ENCODE assay signal across 1 fruit fly cellular context in the genomic region with DNA sequence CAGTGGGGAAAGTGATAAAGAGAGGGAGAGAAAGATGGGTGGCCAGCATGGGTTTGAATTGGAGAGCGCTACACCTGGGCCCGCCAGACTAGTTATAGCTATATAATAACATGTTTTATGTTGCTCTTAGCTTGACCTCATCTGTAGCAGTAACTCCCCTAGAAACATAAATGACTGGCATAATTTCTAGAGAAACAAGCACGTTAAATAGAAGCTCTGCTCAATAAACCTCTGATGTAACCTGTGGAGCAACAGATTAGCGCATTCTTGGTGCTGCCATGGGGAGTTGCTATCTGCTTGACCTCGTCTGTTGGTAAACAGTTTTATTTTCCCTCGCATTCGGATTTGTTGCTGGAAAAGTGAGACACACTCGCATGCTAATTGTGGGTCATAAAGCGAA.
A peak's percentile ranks its signal among the peaks of the same experiment; 100 is the strongest.
TF ChIP-seq lines count a peak whose summit lies in the region.

No protein-coding gene starts in this region.

TF ChIP-seq in whole organism, embryonic, 481 proteins besides CTCF, POLR2A, EP300 and RAD21 (continued from another document and continues in another):
- TF ChIP-seq CG17829 (tag; optimal IDR thresholded peaks at IDR 0.05; lab: Kevin White, UChicago): peak; percentile 68
- no peak for TF ChIP-seq Tbp (GFP tag; optimal IDR thresholded peaks at IDR 0.05; lab: Kevin White, UChicago)
- peak; percentile 38 for TF ChIP-seq CG1233 (GFP tag; optimal IDR thresholded peaks at IDR 0.05; lab: Kevin White, UChicago)
- TF ChIP-seq danr (GFP tag; IDR thresholded peaks at IDR 0.05; lab: Robert Waterston, UW): 0 out of 2 replicates have a peak, but pooled peaks have one; percentile 43
- peak; percentile 59 for TF ChIP-seq CG9932 (GFP tag; IDR thresholded peaks at IDR 0.05; lab: Robert Waterston, UW)
- no peak for TF ChIP-seq pan (optimal IDR thresholded peaks at IDR 0.05; lab: Kevin White, UChicago)
- TF ChIP-seq pan (GFP tag; optimal IDR thresholded peaks at IDR 0.05 in 1 of 2, IDR thresholded peaks at IDR 0.05 in 1 of 2): peak in 1 of 2 experiments; percentile 68
- TF ChIP-seq sim (GFP tag; IDR thresholded peaks at IDR 0.05; lab: Robert Waterston, UW): peak; percentile 19; the same call in 1 of the 2 replicates
- TF ChIP-seq CG11504 (tag; optimal IDR thresholded peaks at IDR 0.05; lab: Kevin White, UChicago): peak; percentile 83
- peak; percentile 51 for TF ChIP-seq tin (GFP tag; optimal IDR thresholded peaks at IDR 0.05; lab: Kevin White, UChicago)
- TF ChIP-seq ATbp (GFP tag; optimal IDR thresholded peaks at IDR 0.05; lab: Kevin White, UChicago): peak; percentile 81
- peak; percentile 61 for TF ChIP-seq B-H2 (GFP tag; optimal IDR thresholded peaks at IDR 0.05; lab: Kevin White, UChicago)
- peak; percentile 72 for TF ChIP-seq CG18262 (tag; optimal IDR thresholded peaks at IDR 0.05; lab: Kevin White, UChicago)
- peak; percentile 66 for TF ChIP-seq CG8388 (GFP tag; optimal IDR thresholded peaks at IDR 0.05; lab: Kevin White, UChicago)
- TF ChIP-seq CG32767 (GFP tag; IDR thresholded peaks at IDR 0.05; lab: Robert Waterston, UW): peak; percentile 54
- TF ChIP-seq bbx (GFP tag; IDR thresholded peaks at IDR 0.05; lab: Robert Waterston, UW; ENCODE audit: partially characterized antibody): no peak
- TF ChIP-seq nerfin-2 (GFP tag; IDR thresholded peaks at IDR 0.05; lab: Robert Waterston, UW; ENCODE audit: partially characterized antibody): no peak
- TF ChIP-seq dimm (GFP tag; IDR thresholded peaks at IDR 0.05; lab: Robert Waterston, UW): no peak; the same call in 1 of the 2 replicates
- TF ChIP-seq NK7.1 (GFP tag; optimal IDR thresholded peaks at IDR 0.05; lab: Kevin White, UChicago): no peak
- TF ChIP-seq ato (GFP tag; IDR thresholded peaks at IDR 0.05; lab: Robert Waterston, UW; ENCODE audit: partially characterized antibody): no peak
- TF ChIP-seq Myb (GFP tag; optimal IDR thresholded peaks at IDR 0.05; lab: Kevin White, UChicago): peak; percentile 3
- TF ChIP-seq CG11723 (GFP tag; optimal IDR thresholded peaks at IDR 0.05; lab: Kevin White, UChicago): peak; percentile 73
- TF ChIP-seq tll (GFP tag; optimal IDR thresholded peaks at IDR 0.05; lab: Kevin White, UChicago): no peak
- no peak for TF ChIP-seq CG10274 (GFP tag; optimal IDR thresholded peaks at IDR 0.05; lab: Kevin White, UChicago)
- no peak for TF ChIP-seq CG15479 (GFP tag; optimal IDR thresholded peaks at IDR 0.05; lab: Kevin White, UChicago)
- peak; percentile 71 for TF ChIP-seq bcd (GFP tag; optimal IDR thresholded peaks at IDR 0.05; lab: Kevin White, UChicago)
- no peak for TF ChIP-seq eyg (GFP tag; optimal IDR thresholded peaks at IDR 0.05; lab: Kevin White, UChicago)
- no peak for TF ChIP-seq CG3065 (GFP tag; optimal IDR thresholded peaks at IDR 0.05; lab: Kevin White, UChicago)
- TF ChIP-seq Xbp1 (GFP tag; optimal IDR thresholded peaks at IDR 0.05; lab: Kevin White, UChicago): peak; percentile 53
- no peak for TF ChIP-seq crc (GFP tag; optimal IDR thresholded peaks at IDR 0.05; lab: Kevin White, UChicago)
- peak; percentile 20 for TF ChIP-seq CG13624 (GFP tag; optimal IDR thresholded peaks at IDR 0.05; lab: Kevin White, UChicago)
- TF ChIP-seq Adf1 (GFP tag; IDR thresholded peaks at IDR 0.05; lab: Robert Waterston, UW): no peak
- TF ChIP-seq pum (GFP tag; optimal IDR thresholded peaks at IDR 0.05; lab: Kevin White, UChicago): peak; percentile 42
- TF ChIP-seq zfh1 (GFP tag; IDR thresholded peaks at IDR 0.05; lab: Robert Waterston, UW): 0 out of 3 replicates have a peak, but pooled peaks have one; percentile 58
- no peak for TF ChIP-seq pfk (GFP tag; optimal IDR thresholded peaks at IDR 0.05; lab: Kevin White, UChicago)
- peak; percentile 39 for TF ChIP-seq CG17802 (tag; optimal IDR thresholded peaks at IDR 0.05; lab: Kevin White, UChicago)
- peak; percentile 70 for TF ChIP-seq phol (tag; optimal IDR thresholded peaks at IDR 0.05; lab: Kevin White, UChicago)
- TF ChIP-seq org-1 (GFP tag; optimal IDR thresholded peaks at IDR 0.05; lab: Kevin White, UChicago): peak; percentile 28
- 0 out of 3 replicates have a peak, but pooled peaks have one; percentile 42 for TF ChIP-seq gce (GFP tag; IDR thresholded peaks at IDR 0.05; lab: Robert Waterston, UW)
- peak; percentile 65 for TF ChIP-seq CG12659 (GFP tag; optimal IDR thresholded peaks at IDR 0.05; lab: Kevin White, UChicago)
- TF ChIP-seq Drgx (GFP tag; IDR thresholded peaks at IDR 0.05; lab: Robert Waterston, UW): peak; percentile 61
- TF ChIP-seq stc (GFP tag; IDR thresholded peaks at IDR 0.05; lab: Robert Waterston, UW): peak; percentile 59
- no peak for TF ChIP-seq gfzf (GFP tag; optimal IDR thresholded peaks at IDR 0.05; lab: Kevin White, UChicago)
- peak; percentile 57; the same call in 1 of the 2 replicates for TF ChIP-seq Atf6 (GFP tag; IDR thresholded peaks at IDR 0.05; lab: Robert Waterston, UW)
- no peak for TF ChIP-seq CG31388 (GFP tag; optimal IDR thresholded peaks at IDR 0.05; lab: Kevin White, UChicago)
- TF ChIP-seq mld (GFP tag; IDR thresholded peaks at IDR 0.05; lab: Robert Waterston, UW; ENCODE audit: partially characterized antibody): no peak
- TF ChIP-seq prd (optimal IDR thresholded peaks at IDR 0.05; lab: Kevin White, UChicago): no peak
- peak; percentile 74 for TF ChIP-seq prd (GFP tag; IDR thresholded peaks at IDR 0.05; lab: Robert Waterston, UW)
- no peak for TF ChIP-seq aop (GFP tag; IDR thresholded peaks at IDR 0.05; lab: Robert Waterston, UW)
- 0 out of 2 replicates have a peak, but pooled peaks have one; percentile 50 for TF ChIP-seq gt (GFP tag; IDR thresholded peaks at IDR 0.05; lab: Robert Waterston, UW)
- TF ChIP-seq disco-r (GFP tag; optimal IDR thresholded peaks at IDR 0.05; lab: Kevin White, UChicago): no peak
- TF ChIP-seq Trl (optimal IDR thresholded peaks at IDR 0.05; lab: Kevin White, UChicago): peak; percentile 17 to 22
- no peak for TF ChIP-seq Trl (GFP tag; optimal IDR thresholded peaks at IDR 0.05; lab: Kevin White, UChicago)
- TF ChIP-seq onecut (GFP tag; IDR thresholded peaks at IDR 0.05; lab: Robert Waterston, UW): peak; percentile 60
- peak; percentile 68 for TF ChIP-seq CG15269 (tag; optimal IDR thresholded peaks at IDR 0.05; lab: Kevin White, UChicago)
- peak; percentile 41 for TF ChIP-seq CG15011 (GFP tag; optimal IDR thresholded peaks at IDR 0.05; lab: Kevin White, UChicago)
- TF ChIP-seq hbn (GFP tag; IDR thresholded peaks at IDR 0.05; lab: Robert Waterston, UW; ENCODE audit: partially characterized antibody): no peak
- TF ChIP-seq Bgb (GFP tag; IDR thresholded peaks at IDR 0.05; lab: Robert Waterston, UW; ENCODE audit: partially characterized antibody): no peak
- TF ChIP-seq Doc2 (GFP tag; IDR thresholded peaks at IDR 0.05; lab: Robert Waterston, UW): no peak
- TF ChIP-seq fd102C (GFP tag; optimal IDR thresholded peaks at IDR 0.05; lab: Kevin White, UChicago): no peak
- TF ChIP-seq H15 (GFP tag; IDR thresholded peaks at IDR 0.05; lab: Robert Waterston, UW): no peak; the same call in 2 of the 3 replicates
- TF ChIP-seq CG8765 (GFP tag; IDR thresholded peaks at IDR 0.05; lab: Robert Waterston, UW): no peak
- peak; percentile 74 for TF ChIP-seq lmd (GFP tag; IDR thresholded peaks at IDR 0.05; lab: Robert Waterston, UW)
- TF ChIP-seq CG14667 (GFP tag; IDR thresholded peaks at IDR 0.05; lab: Robert Waterston, UW): peak; percentile 47; the same call in 1 of the 2 replicates
- TF ChIP-seq Eip74EF (GFP tag; optimal IDR thresholded peaks at IDR 0.05; lab: Kevin White, UChicago): peak in 1 of 2 experiments; percentile 60
- peak; percentile 12 for TF ChIP-seq bab2 (GFP tag; optimal IDR thresholded peaks at IDR 0.05; lab: Kevin White, UChicago)
- peak; percentile 66 for TF ChIP-seq ind (GFP tag; optimal IDR thresholded peaks at IDR 0.05; lab: Kevin White, UChicago)
- peak; percentile 63 for TF ChIP-seq CG1529 (GFP tag; optimal IDR thresholded peaks at IDR 0.05; lab: Kevin White, UChicago)
- TF ChIP-seq CG14965 (GFP tag; optimal IDR thresholded peaks at IDR 0.05; lab: Kevin White, UChicago; ENCODE audit: borderline replicate concordance): no peak
- TF ChIP-seq Rx (GFP tag; IDR thresholded peaks at IDR 0.05; lab: Robert Waterston, UW): peak; percentile 48
- no peak for TF ChIP-seq TFAM (GFP tag; optimal IDR thresholded peaks at IDR 0.05; lab: Kevin White, UChicago)
- TF ChIP-seq Hmr (GFP tag; optimal IDR thresholded peaks at IDR 0.05; lab: Kevin White, UChicago): peak; percentile 61
- peak; percentile 59 for TF ChIP-seq CG2120 (GFP tag; optimal IDR thresholded peaks at IDR 0.05; lab: Kevin White, UChicago)
- TF ChIP-seq Ravus (GFP tag; IDR thresholded peaks at IDR 0.05; lab: Robert Waterston, UW): no peak
- peak; percentile 60 for TF ChIP-seq CG10209 (GFP tag; optimal IDR thresholded peaks at IDR 0.05; lab: Kevin White, UChicago)
- no peak for TF ChIP-seq CG33213 (GFP tag; optimal IDR thresholded peaks at IDR 0.05; lab: Kevin White, UChicago)
- peak; percentile 29 for TF ChIP-seq shn (GFP tag; optimal IDR thresholded peaks at IDR 0.05; lab: Kevin White, UChicago)
- TF ChIP-seq CG12744 (GFP tag; optimal IDR thresholded peaks at IDR 0.05; lab: Kevin White, UChicago): no peak
- TF ChIP-seq CG8478 (optimal IDR thresholded peaks at IDR 0.05; lab: Kevin White, UChicago): no peak
- TF ChIP-seq Sry-β (GFP tag; optimal IDR thresholded peaks at IDR 0.05; lab: Kevin White, UChicago): peak; percentile 19
- no peak for TF ChIP-seq CG17328 (GFP tag; IDR thresholded peaks at IDR 0.05; lab: Robert Waterston, UW)
- 0 out of 2 replicates have a peak, but pooled peaks have one; percentile 8 for TF ChIP-seq H2.0 (GFP tag; IDR thresholded peaks at IDR 0.05; lab: Robert Waterston, UW)
- TF ChIP-seq CG15073 (GFP tag; optimal IDR thresholded peaks at IDR 0.05; lab: Kevin White, UChicago): no peak
- peak; percentile 72 for TF ChIP-seq Sox100B (GFP tag; optimal IDR thresholded peaks at IDR 0.05; lab: Kevin White, UChicago)
- TF ChIP-seq pros (GFP tag; optimal IDR thresholded peaks at IDR 0.05; lab: Kevin White, UChicago): peak; percentile 3
- peak; percentile 50 for TF ChIP-seq gsb-n (tag; optimal IDR thresholded peaks at IDR 0.05; lab: Kevin White, UChicago)
- TF ChIP-seq rib (GFP tag; IDR thresholded peaks at IDR 0.05; lab: Robert Waterston, UW): no peak
- peak; percentile 77 for TF ChIP-seq Xrp1 (GFP tag; IDR thresholded peaks at IDR 0.05; lab: Robert Waterston, UW)
- peak; percentile 58 for TF ChIP-seq CG6254 (GFP tag; optimal IDR thresholded peaks at IDR 0.05; lab: Kevin White, UChicago)
- TF ChIP-seq CG10147 (GFP tag; optimal IDR thresholded peaks at IDR 0.05; lab: Kevin White, UChicago): peak; percentile 51
- peak; percentile 78 for TF ChIP-seq CG13424 (tag; optimal IDR thresholded peaks at IDR 0.05; lab: Kevin White, UChicago)
- TF ChIP-seq CG10267 (tag; optimal IDR thresholded peaks at IDR 0.05; lab: Kevin White, UChicago): peak; percentile 32
- TF ChIP-seq ftz-f1 (GFP tag; optimal IDR thresholded peaks at IDR 0.05; lab: Kevin White, UChicago): no peak
- TF ChIP-seq Dad (GFP tag; optimal IDR thresholded peaks at IDR 0.05; lab: Kevin White, UChicago): no peak
- TF ChIP-seq inv (GFP tag; IDR thresholded peaks at IDR 0.05; lab: Robert Waterston, UW; ENCODE audit: partially characterized antibody): no peak
- peak; percentile 41 for TF ChIP-seq sqz (GFP tag; optimal IDR thresholded peaks at IDR 0.05; lab: Kevin White, UChicago)
- no peak for TF ChIP-seq CG2116 (GFP tag; optimal IDR thresholded peaks at IDR 0.05; lab: Kevin White, UChicago)
- TF ChIP-seq D (optimal IDR thresholded peaks at IDR 0.05; lab: Kevin White, UChicago): no peak
- peak; percentile 64 for TF ChIP-seq D (GFP tag; optimal IDR thresholded peaks at IDR 0.05; lab: Kevin White, UChicago)
- TF ChIP-seq gsb (GFP tag; IDR thresholded peaks at IDR 0.05; lab: Robert Waterston, UW): no peak
- peak; percentile 11 for TF ChIP-seq pho (GFP tag; optimal IDR thresholded peaks at IDR 0.05; lab: Kevin White, UChicago)
- TF ChIP-seq CHES-1-like (GFP tag; optimal IDR thresholded peaks at IDR 0.05; lab: Kevin White, UChicago): no peak
- TF ChIP-seq CG10565 (GFP tag; optimal IDR thresholded peaks at IDR 0.05; lab: Kevin White, UChicago): no peak
- TF ChIP-seq Hr78 (GFP tag; optimal IDR thresholded peaks at IDR 0.05; lab: Kevin White, UChicago): peak in 1 of 2 experiments; percentile 67
- TF ChIP-seq CG8290 (GFP tag; optimal IDR thresholded peaks at IDR 0.05; lab: Kevin White, UChicago): no peak
- peak in 1 of 2 experiments; percentile 73 for TF ChIP-seq CG8290 (tag; optimal IDR thresholded peaks at IDR 0.05; lab: Kevin White, UChicago)
- no peak for TF ChIP-seq ase (GFP tag; IDR thresholded peaks at IDR 0.05; lab: Robert Waterston, UW)
- peak; percentile 59 for TF ChIP-seq CG3847 (GFP tag; IDR thresholded peaks at IDR 0.05; lab: Robert Waterston, UW)
- TF ChIP-seq wor (GFP tag; IDR thresholded peaks at IDR 0.05; lab: Robert Waterston, UW): peak; percentile 60
- no peak for TF ChIP-seq unc-4 (GFP tag; IDR thresholded peaks at IDR 0.05; lab: Robert Waterston, UW; ENCODE audit: partially characterized antibody)
- TF ChIP-seq CG11247 (GFP tag; IDR thresholded peaks at IDR 0.05; lab: Robert Waterston, UW): peak; percentile 15; the same call in 1 of the 2 replicates
- peak; percentile 60; the same call in 1 of the 3 replicates for TF ChIP-seq Optix (GFP tag; IDR thresholded peaks at IDR 0.05; lab: Robert Waterston, UW)
- TF ChIP-seq CG11398 (GFP tag; optimal IDR thresholded peaks at IDR 0.05; lab: Kevin White, UChicago): peak; percentile 44
- TF ChIP-seq Scr (GFP tag; IDR thresholded peaks at IDR 0.05; lab: Robert Waterston, UW; ENCODE audit: partially characterized antibody): no peak
- TF ChIP-seq E2f1 (GFP tag; IDR thresholded peaks at IDR 0.05; lab: Robert Waterston, UW): peak; percentile 47; the same call in 1 of the 2 replicates
- TF ChIP-seq CG17359 (tag; optimal IDR thresholded peaks at IDR 0.05; lab: Kevin White, UChicago): peak; percentile 76
- TF ChIP-seq NC2α (GFP tag; optimal IDR thresholded peaks at IDR 0.05; lab: Kevin White, UChicago): no peak
- TF ChIP-seq da (GFP tag; optimal IDR thresholded peaks at IDR 0.05; lab: Kevin White, UChicago): peak; percentile 2
- no peak for TF ChIP-seq Awh (GFP tag; IDR thresholded peaks at IDR 0.05; lab: Robert Waterston, UW)
- peak; percentile 8 for TF ChIP-seq Max (GFP tag; optimal IDR thresholded peaks at IDR 0.05; lab: Kevin White, UChicago)
- TF ChIP-seq slou (GFP tag; optimal IDR thresholded peaks at IDR 0.05; lab: Kevin White, UChicago): no peak
- no peak for TF ChIP-seq Doc3 (GFP tag; IDR thresholded peaks at IDR 0.05; lab: Robert Waterston, UW; ENCODE audit: partially characterized antibody)
- TF ChIP-seq CG33557 (GFP tag; optimal IDR thresholded peaks at IDR 0.05; lab: Kevin White, UChicago): no peak
- TF ChIP-seq Side (GFP tag; optimal IDR thresholded peaks at IDR 0.05; lab: Kevin White, UChicago): no peak
- TF ChIP-seq Ptx1 (GFP tag; IDR thresholded peaks at IDR 0.05; lab: Robert Waterston, UW): peak; percentile 81
